Worm (Caenorhabditis elegans) whole organism, L3 larva: ENCODE measurements around the gene smut-1.

Source experiments
- R02D3.7 ChIP-seq: fragments of 150-350 bp; optimal IDR thresholded peaks from 2 replicates; lab custom pipeline; 2014; ENCODE audit warnings: missing biosample characterization, missing genetic modification characterization
- ZK546.5 ChIP-seq: sonication (generic microtip); optimal IDR thresholded peaks from 2 replicates; lab custom pipeline; 2017; ENCODE audit warnings: missing biosample characterization, missing genetic modification characterization
- ama-1 ChIP-seq: fragments of 150-350 bp; optimal IDR thresholded peaks from 2 replicates; lab custom pipeline; 2018
- ceh-16 ChIP-seq: sonication (generic microtip); optimal IDR thresholded peaks from 2 replicates; lab custom pipeline; 2017; ENCODE audit warnings: missing biosample characterization, missing genetic modification characterization
- ceh-28 ChIP-seq: fragments of 150-350 bp; optimal IDR thresholded peaks from 2 replicates; lab custom pipeline; 2014; ENCODE audit warnings: missing biosample characterization, missing genetic modification reagents, missing genetic modification characterization
- ceh-9 ChIP-seq: sonication (generic microtip); optimal IDR thresholded peaks from 2 replicates; lab custom pipeline; 2018; ENCODE audit warnings: missing biosample characterization, missing genetic modification characterization
- daf-12 ChIP-seq: fragments of 150-350 bp; optimal IDR thresholded peaks from 2 replicates; lab custom pipeline; 2014; ENCODE audit warnings: missing biosample characterization, missing genetic modification reagents, missing genetic modification characterization
- egl-5 ChIP-seq: fragments of 150-350 bp; optimal IDR thresholded peaks from 2 replicates; lab custom pipeline; 2017; ENCODE audit warnings: missing biosample characterization, missing genetic modification reagents, missing genetic modification characterization, inconsistent platforms
- elt-2 ChIP-seq: sonication (generic microtip); optimal IDR thresholded peaks from 2 replicates; lab custom pipeline; 2016; ENCODE audit warnings: missing genetic modification reagents, mild to moderate bottlenecking, missing genetic modification characterization, missing compliant biosample characterization
- elt-3 ChIP-seq, 3 experiments: fragments of 150-350 bp in 1 of 3; sonication (generic microtip) in 2 of 3; optimal IDR thresholded peaks; 2 replicates in 2 of 3; 4 replicates in 1 of 3; lab custom pipeline; 2014 to 2017; ENCODE audit warnings: missing biosample characterization in 3 of 3, missing genetic modification characterization in 3 of 3
- eor-1 ChIP-seq, 2 experiments: fragments of 150-350 bp; optimal IDR thresholded peaks; 2 replicates each; lab custom pipeline; 2014 to 2018; ENCODE audit warnings: missing biosample characterization in 2 of 2, missing genetic modification characterization in 2 of 2
- fkh-10 ChIP-seq: sonication (generic microtip); optimal IDR thresholded peaks from 2 replicates; lab custom pipeline; 2017; ENCODE audit warnings: missing biosample characterization, missing genetic modification reagents, missing genetic modification characterization
- fkh-2 ChIP-seq: fragments of 150-350 bp; optimal IDR thresholded peaks from 2 replicates; lab custom pipeline; 2014; ENCODE audit warnings: missing biosample characterization, missing genetic modification reagents, missing genetic modification characterization
- fos-1 ChIP-seq: fragments of 150-350 bp; optimal IDR thresholded peaks from 2 replicates; lab custom pipeline; 2014; ENCODE audit warnings: missing biosample characterization, missing genetic modification characterization
- hmg-11 ChIP-seq: sonication (generic microtip); optimal IDR thresholded peaks from 2 replicates; lab custom pipeline; 2016; ENCODE audit warnings: missing genetic modification characterization, missing compliant biosample characterization
- jun-1 ChIP-seq: fragments of 150-350 bp; optimal IDR thresholded peaks from 2 replicates; lab custom pipeline; 2014; ENCODE audit warnings: missing biosample characterization, missing genetic modification reagents, missing genetic modification characterization
- lin-15B ChIP-seq: fragments of 150-350 bp; optimal IDR thresholded peaks from 2 replicates; lab custom pipeline; 2014; ENCODE audit warnings: missing biosample characterization, missing genetic modification characterization
- lin-39 ChIP-seq: fragments of 150-350 bp; optimal IDR thresholded peaks from 2 replicates; lab custom pipeline; 2018; ENCODE audit warnings: missing biosample characterization, missing genetic modification reagents, missing genetic modification characterization
- lsy-12 ChIP-seq: sonication (generic microtip); optimal IDR thresholded peaks from 2 replicates; lab custom pipeline; 2016; ENCODE audit warnings: mild to moderate bottlenecking, missing genetic modification characterization, missing compliant biosample characterization
- nfya-1 ChIP-seq: sonication (generic microtip); optimal IDR thresholded peaks from 2 replicates; lab custom pipeline; 2017; ENCODE audit warnings: missing genetic modification characterization, mild to moderate bottlenecking, missing compliant biosample characterization, antibody characterized with exemption, moderate library complexity; ENCODE audit not compliant: insufficient read depth
- nhr-23 ChIP-seq: fragments of 150-350 bp; optimal IDR thresholded peaks from 2 replicates; lab custom pipeline; 2014; ENCODE audit warnings: missing biosample characterization, missing genetic modification reagents, missing genetic modification characterization
- nhr-237 ChIP-seq: fragments of 150-350 bp; optimal IDR thresholded peaks from 2 replicates; lab custom pipeline; 2014; ENCODE audit warnings: missing biosample characterization, missing genetic modification characterization
- nhr-25 ChIP-seq: sonication (generic microtip); optimal IDR thresholded peaks from 2 replicates; lab custom pipeline; 2017; ENCODE audit warnings: missing biosample characterization, missing genetic modification characterization
- nhr-28 ChIP-seq: fragments of 150-350 bp; optimal IDR thresholded peaks from 2 replicates; lab custom pipeline; 2014; ENCODE audit warnings: missing biosample characterization, missing genetic modification characterization
- nhr-43 ChIP-seq: sonication (generic microtip); optimal IDR thresholded peaks from 2 replicates; lab custom pipeline; 2016; ENCODE audit warnings: mild to moderate bottlenecking, missing genetic modification characterization, missing compliant biosample characterization; ENCODE audit not compliant: poor library complexity, severe bottlenecking
- nhr-76 ChIP-seq: fragments of 150-350 bp; sonication (generic microtip); optimal IDR thresholded peaks from 5 replicates; lab custom pipeline; 2014; ENCODE audit warnings: missing biosample characterization, missing genetic modification characterization
- pha-4 ChIP-seq: fragments of 150-350 bp; optimal IDR thresholded peaks from 2 replicates; lab custom pipeline; 2014; ENCODE audit warnings: missing biosample characterization, missing genetic modification reagents, missing genetic modification characterization
- pqm-1 ChIP-seq: fragments of 150-350 bp; optimal IDR thresholded peaks from 2 replicates; lab custom pipeline; 2017; ENCODE audit warnings: missing biosample characterization, missing genetic modification characterization, inconsistent platforms
- skn-1 ChIP-seq: fragments of 150-350 bp; optimal IDR thresholded peaks from 2 replicates; lab custom pipeline; 2014; ENCODE audit warnings: missing biosample characterization, missing genetic modification characterization
- snpc-4 ChIP-seq: fragments of 150-350 bp; optimal IDR thresholded peaks from 2 replicates; lab custom pipeline; 2014; ENCODE audit warnings: missing biosample characterization, missing genetic modification characterization
- tbx-2 ChIP-seq: sonication (generic microtip); optimal IDR thresholded peaks from 2 replicates; lab custom pipeline; 2016; ENCODE audit warnings: mild to moderate bottlenecking, missing genetic modification characterization, missing compliant biosample characterization
- unc-62 ChIP-seq: fragments of 150-350 bp; sonication (generic microtip); optimal IDR thresholded peaks from 4 replicates; lab custom pipeline; 2014; ENCODE audit warnings: missing biosample characterization, missing genetic modification reagents, missing genetic modification characterization
- zag-1 ChIP-seq: fragments of 150-350 bp; optimal IDR thresholded peaks from 2 replicates; lab custom pipeline; 2014; ENCODE audit warnings: missing biosample characterization, missing genetic modification characterization

smut-1 gene

ce11 chrV:6100492-6101004 is 3.6 kb downstream of the smut-1 start, which contains the start of gene crt-1 (continued):
- TF ChIP-seq R02D3.7 (tag; lab: Kevin White, UChicago) (peak; percentile 82), lsy-12 (tag; lab: Kevin White, UChicago) (peak; percentile 97), ZK546.5 (tag; lab: Kevin White, UChicago) (no peak), daf-12 (tag; lab: Kevin White, UChicago) (no peak), unc-62 (GFP tag; lab: Kevin White, UChicago) (peak; percentile 43), fos-1 (tag; lab: Kevin White, UChicago) (no peak), nhr-237 (tag; lab: Kevin White, UChicago) (no peak), fkh-10 (GFP tag; lab: Kevin White, UChicago) (peak; percentile 12), snpc-4 (tag; lab: Kevin White, UChicago) (peak; percentile 57), nhr-23 (tag; lab: Kevin White, UChicago) (peak; percentile 83), nhr-25 (peak; percentile 82), fkh-2 (no peak), zag-1 (tag; lab: Kevin White, UChicago) (no peak), nhr-28 (no peak)

ce11 chrV:6101243-6101898 is 4.5 kb downstream of the smut-1 start:
- TF ChIP-seq nfya-1 (peak; percentile 21), elt-2 (peak; percentile 70), nhr-237 (tag; lab: Kevin White, UChicago) (no peak), nhr-23 (tag; lab: Kevin White, UChicago) (peak; percentile 2), pha-4 (peak; percentile 80), ama-1 (lab: Kevin White, UChicago) (no peak), unc-62 (GFP tag; lab: Kevin White, UChicago) (no peak), egl-5 (tag; lab: Kevin White, UChicago) (peak; percentile 23), nhr-25 (no peak)

- TF ChIP-seq ceh-16 (tag; lab: Kevin White, UChicago): no peak
Measured at ce11 chrV:6103429-6103828, 6.5 kb downstream of the smut-1 start, which contains the start of gene Y38A10A.11. Gene Y38A10A.11 (minus strand): TSS chrV:6103529.

ce11 chrV:6105374-6105773 is 8.5 kb downstream of the smut-1 start, which contains the start of gene atf-8:
Gene atf-8 (plus strand): TSS chrV:6105607.
- TF ChIP-seq lin-39 (no peak), nhr-25 (peak; percentile 10), nhr-237 (tag; lab: Kevin White, UChicago) (no peak), ceh-9 (tag; lab: Kevin White, UChicago) (no peak), nhr-23 (tag; lab: Kevin White, UChicago) (peak; percentile 74), eor-1 (tag; optimal IDR thresholded peaks at IDR 0.05; lab: Kevin White, UChicago) (no peak)

- peak; percentile 79 for TF ChIP-seq lin-15B (tag; lab: Kevin White, UChicago)
- peak; percentile 20 for TF ChIP-seq nhr-25
- no peak for TF ChIP-seq ceh-16 (tag; lab: Kevin White, UChicago)
- TF ChIP-seq pha-4: peak; percentile 64
- TF ChIP-seq nhr-43: peak; percentile 54
- TF ChIP-seq jun-1: no peak
- TF ChIP-seq lsy-12 (tag; lab: Kevin White, UChicago): peak; percentile 16
- peak; percentile 90 for TF ChIP-seq nhr-23 (tag; lab: Kevin White, UChicago)
- TF ChIP-seq hmg-11 (tag; lab: Kevin White, UChicago): peak; percentile 60
- peak; percentile 89 for TF ChIP-seq nfya-1
- TF ChIP-seq snpc-4 (tag; lab: Kevin White, UChicago): peak; percentile 64
- TF ChIP-seq tbx-2 (tag; lab: Kevin White, UChicago): peak; percentile 21
- TF ChIP-seq ama-1 (lab: Kevin White, UChicago): peak; percentile 28
- no peak for TF ChIP-seq fkh-2
- TF ChIP-seq ceh-28 (tag; lab: Kevin White, UChicago): peak; percentile 25
- peak; percentile 90 for TF ChIP-seq R02D3.7 (tag; lab: Kevin White, UChicago)
- no peak for TF ChIP-seq ZK546.5 (tag; lab: Kevin White, UChicago)
- peak; percentile 2 for TF ChIP-seq lin-39
- TF ChIP-seq, all 47 proteins: peak for 14
Measured at ce11 chrV:6107474-6107873, 10.6 kb downstream of the smut-1 start, which contains the start of gene cwf-19L1. Gene cwf-19L1 (plus strand): TSS chrV:6107828.

- TF ChIP-seq pha-4 (peak; percentile 49), pqm-1 (tag; lab: Kevin White, UChicago) (peak; percentile 81), skn-1 (peak; percentile 90), elt-2 (peak; percentile 71), elt-3 (tag; optimal IDR thresholded peaks at IDR 0.05; lab: Kevin White, UChicago) (peak in 1 of 3 experiments; percentile 26), nhr-76 (tag; lab: Kevin White, UChicago) (no peak)
Measured at ce11 chrV:6110533-6110932, 13.6 kb downstream of the smut-1 start, which contains the start of gene F17A9.4. Gene F17A9.4 (minus strand): TSS chrV:6110629.
